Worm (Caenorhabditis elegans): ENCODE measurements around the gene B0304.2.

DNA sequence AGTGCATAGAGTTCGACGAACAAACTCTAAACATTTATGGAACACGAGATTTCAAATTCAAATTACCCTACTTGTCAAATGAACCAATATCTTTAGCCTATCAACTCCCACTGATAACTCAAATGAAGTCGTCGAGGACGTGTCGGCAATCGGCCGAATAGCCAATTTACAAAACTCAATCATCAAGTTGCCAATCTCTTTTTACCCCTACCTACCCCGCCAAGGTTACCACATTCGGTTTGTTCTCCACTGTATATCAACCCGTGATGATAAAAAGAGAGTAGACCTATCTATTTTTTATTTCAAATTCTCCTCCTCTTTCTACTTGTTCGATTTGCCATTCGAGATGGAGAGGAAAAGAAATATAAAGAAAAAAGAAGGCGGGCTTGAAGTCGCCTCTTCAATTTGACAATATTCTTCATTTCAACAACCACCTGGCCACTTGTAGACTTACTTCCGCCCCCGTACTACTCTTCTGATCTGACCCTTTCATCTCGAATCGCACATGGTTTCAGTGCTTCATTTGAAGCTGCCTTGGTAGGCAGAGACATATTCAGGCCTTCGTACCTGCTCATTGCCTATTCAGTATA lies 26.7 kb downstream of the B0304.2 start:
- TF ChIP-seq pes-1 (GFP tag; IDR thresholded peaks at IDR 0.05): no peak
- no peak for TF ChIP-seq sea-1 (GFP tag; conservative IDR thresholded peaks at IDR 0.05)
- no peak for TF ChIP-seq hmg-4 (GFP tag; optimal IDR thresholded peaks at IDR 0.05)
- TF ChIP-seq ama-1 (optimal IDR thresholded peaks at IDR 0.05): no peak
- TF ChIP-seq F13C5.2 (tag; optimal IDR thresholded peaks at IDR 0.05): no peak
- TF ChIP-seq scrt-1 (GFP tag; IDR thresholded peaks at IDR 0.05): no peak
- no peak for TF ChIP-seq ets-7 (tag; optimal IDR thresholded peaks at IDR 0.05)
- no peak for TF ChIP-seq ceh-13 (GFP tag; optimal IDR thresholded peaks at IDR 0.05)
- no peak for TF ChIP-seq B0310.2 (tag; optimal IDR thresholded peaks at IDR 0.05)
- TF ChIP-seq tbx-11 (GFP tag; IDR thresholded peaks at IDR 0.05): no peak
- no peak for TF ChIP-seq hnd-1 (tag; optimal IDR thresholded peaks at IDR 0.05)
- no peak for TF ChIP-seq flt-1 (GFP tag; IDR thresholded peaks at IDR 0.05)
